Worm (Caenorhabditis elegans) whole organism, midembryonic: ENCODE measurements around the gene rog-1.

ENCODE experiments used
- T22C8.4 ChIP-seq: fragments of 200-800 bp; sonication (Bioruptor generic); IDR thresholded peaks from 2 replicates; pipeline ENCODE4 v1.3.6; 2022; ENCODE audit warnings: missing genetic modification characterization, missing compliant biosample characterization
- cog-1 ChIP-seq: sonication (generic microtip); optimal IDR thresholded peaks from 2 replicates; lab custom pipeline; 2016; ENCODE audit warnings: missing genetic modification characterization, missing compliant biosample characterization
- flt-1 ChIP-seq: fragments of 200-800 bp; sonication (Bioruptor generic); IDR thresholded peaks from 2 replicates; pipeline ENCODE4 v1.3.6; 2022; ENCODE audit warnings: missing genetic modification characterization, missing compliant biosample characterization
- klf-2 ChIP-seq: fragments of 200-800 bp; sonication (Bioruptor generic); conservative IDR thresholded peaks from 2 replicates; pipeline ENCODE4 v1.3.6; 2022; ENCODE audit warnings: missing genetic modification reagents, missing genetic modification characterization, missing compliant biosample characterization
- med-1 ChIP-seq: sonication (generic microtip); optimal IDR thresholded peaks from 2 replicates; lab custom pipeline; 2017; ENCODE audit warnings: missing genetic modification characterization, mild to moderate bottlenecking, missing compliant biosample characterization, antibody characterized with exemption, missing genetic modification reagents; ENCODE audit not compliant: insufficient read depth
- ref-1 ChIP-seq: fragments of 200-800 bp; sonication (Bioruptor generic); conservative IDR thresholded peaks from 2 replicates; pipeline ENCODE4 v1.3.6; 2022; ENCODE audit warnings: missing genetic modification reagents, missing genetic modification characterization, missing compliant biosample characterization
- tab-1 ChIP-seq: fragments of 200-800 bp; sonication (Bioruptor generic); IDR thresholded peaks from 2 replicates; pipeline ENCODE4 v1.3.6; 2022; ENCODE audit warnings: missing genetic modification characterization, missing compliant biosample characterization
- ztf-23 ChIP-seq: fragments of 200-800 bp; sonication (Bioruptor generic); IDR thresholded peaks from 2 replicates; pipeline ENCODE4 v1.3.6; 2022; ENCODE audit warnings: missing genetic modification reagents, missing genetic modification characterization, missing compliant biosample characterization
- ztf-29 ChIP-seq: fragments of 200-800 bp; sonication (Bioruptor generic); IDR thresholded peaks from 2 replicates; pipeline ENCODE4 v1.3.6; 2022; ENCODE audit warnings: missing genetic modification reagents, missing genetic modification characterization, missing compliant biosample characterization

Gene rog-1

ce11 chrII:1398396-1398795, 23.6 kb upstream of the rog-1 start, which contains the start of gene F54D12.2:
F54D12.2 (plus strand) TSS chrII:1398696.
- no peak for TF ChIP-seq tab-1 (GFP tag; lab: Robert Waterston, UW)
- no peak for TF ChIP-seq T22C8.4 (GFP tag; lab: Robert Waterston, UW)
- no peak for TF ChIP-seq ztf-23 (GFP tag; lab: Robert Waterston, UW)
- TF ChIP-seq med-1 (GFP tag; lab: Kevin White, UChicago), result no peak
- no peak for TF ChIP-seq flt-1 (GFP tag; lab: Robert Waterston, UW)
- TF ChIP-seq klf-2 (GFP tag; lab: Robert Waterston, UW), result no peak
- TF ChIP-seq cog-1, result no peak
- no peak for TF ChIP-seq ztf-29 (GFP tag; lab: Robert Waterston, UW)
- TF ChIP-seq ref-1 (GFP tag; lab: Robert Waterston, UW), result no peak

- no peak for TF ChIP-seq tab-1 (GFP tag; lab: Robert Waterston, UW)
- no peak for TF ChIP-seq ztf-29 (GFP tag; lab: Robert Waterston, UW)
- TF ChIP-seq T22C8.4 (GFP tag; lab: Robert Waterston, UW), result no peak
- no peak for TF ChIP-seq klf-2 (GFP tag; lab: Robert Waterston, UW)
- no peak for TF ChIP-seq cog-1
- TF ChIP-seq med-1 (GFP tag; lab: Kevin White, UChicago), result no peak
- no peak for TF ChIP-seq ztf-23 (GFP tag; lab: Robert Waterston, UW)
- no peak for TF ChIP-seq ref-1 (GFP tag; lab: Robert Waterston, UW)
- TF ChIP-seq flt-1 (GFP tag; lab: Robert Waterston, UW), result no peak
Observed at ce11 chrII:1397703-1398102, 22.9 kb upstream of the rog-1 start, which contains the start of gene F54D12.8. F54D12.8 (minus strand) TSS chrII:1398038.

- TF ChIP-seq tab-1 (GFP tag; lab: Robert Waterston, UW) (no peak), med-1 (GFP tag; lab: Kevin White, UChicago) (no peak), ref-1 (GFP tag; lab: Robert Waterston, UW) (no peak), klf-2 (GFP tag; lab: Robert Waterston, UW) (no peak), T22C8.4 (GFP tag; lab: Robert Waterston, UW) (no peak), ztf-23 (GFP tag; lab: Robert Waterston, UW) (no peak), flt-1 (GFP tag; lab: Robert Waterston, UW) (no peak), cog-1 (no peak), ztf-29 (GFP tag; lab: Robert Waterston, UW) (no peak)
Observed at ce11 chrII:1386478-1386877, 11.7 kb upstream of the rog-1 start, which contains the start of gene aat-7. aat-7 (plus strand) TSS chrII:1386870.

- TF ChIP-seq T22C8.4 (GFP tag; lab: Robert Waterston, UW), result no peak
- TF ChIP-seq med-1 (GFP tag; lab: Kevin White, UChicago), result no peak
- TF ChIP-seq ztf-29 (GFP tag; lab: Robert Waterston, UW), result no peak
- no peak for TF ChIP-seq cog-1
- TF ChIP-seq klf-2 (GFP tag; lab: Robert Waterston, UW), result no peak
- no peak for TF ChIP-seq flt-1 (GFP tag; lab: Robert Waterston, UW)
Observed at ce11 chrII:1385280-1385679, 10.5 kb upstream of the rog-1 start, which contains the start of gene F54D12.7. F54D12.7 (minus strand) TSS chrII:1385380.

- TF ChIP-seq ztf-29 (GFP tag; lab: Robert Waterston, UW) (no peak), cog-1 (no peak), T22C8.4 (GFP tag; lab: Robert Waterston, UW) (no peak), flt-1 (GFP tag; lab: Robert Waterston, UW) (no peak), klf-2 (GFP tag; lab: Robert Waterston, UW) (no peak), med-1 (GFP tag; lab: Kevin White, UChicago) (no peak), tab-1 (GFP tag; lab: Robert Waterston, UW) (no peak), ztf-23 (GFP tag; lab: Robert Waterston, UW) (no peak), ref-1 (GFP tag; lab: Robert Waterston, UW) (no peak)
Observed at ce11 chrII:1381618-1382017, 6.8 kb upstream of the rog-1 start, which contains the start of gene F54D12.9. F54D12.9 (minus strand) TSS chrII:1381718.

- TF ChIP-seq T22C8.4 (GFP tag; lab: Robert Waterston, UW), result no peak
- no peak for TF ChIP-seq flt-1 (GFP tag; lab: Robert Waterston, UW)
- no peak for TF ChIP-seq cog-1
- no peak for TF ChIP-seq med-1 (GFP tag; lab: Kevin White, UChicago)
- no peak for TF ChIP-seq ztf-29 (GFP tag; lab: Robert Waterston, UW)
- TF ChIP-seq ztf-23 (GFP tag; lab: Robert Waterston, UW), result no peak
- no peak for TF ChIP-seq ref-1 (GFP tag; lab: Robert Waterston, UW)
- no peak for TF ChIP-seq klf-2 (GFP tag; lab: Robert Waterston, UW)
- TF ChIP-seq tab-1 (GFP tag; lab: Robert Waterston, UW), result no peak
Observed at ce11 chrII:1378259-1378658, 3.5 kb upstream of the rog-1 start, which contains the start of gene F54D12.10. F54D12.10 (minus strand) TSS chrII:1378359.

- TF ChIP-seq klf-2 (GFP tag; lab: Robert Waterston, UW) (no peak), cog-1 (no peak), tab-1 (GFP tag; lab: Robert Waterston, UW) (no peak), flt-1 (GFP tag; lab: Robert Waterston, UW) (no peak), ref-1 (GFP tag; lab: Robert Waterston, UW) (no peak), ztf-29 (GFP tag; lab: Robert Waterston, UW) (no peak), med-1 (GFP tag; lab: Kevin White, UChicago) (no peak), ztf-23 (GFP tag; lab: Robert Waterston, UW) (no peak), T22C8.4 (GFP tag; lab: Robert Waterston, UW) (no peak)
Observed at ce11 chrII:1376795-1377194, 2.0 kb upstream of the rog-1 start.

ce11 chrII:1375627-1376026, 838 bp upstream of the rog-1 start:
- TF ChIP-seq ref-1 (GFP tag; lab: Robert Waterston, UW), result no peak
- TF ChIP-seq ztf-23 (GFP tag; lab: Robert Waterston, UW), result no peak
- no peak for TF ChIP-seq T22C8.4 (GFP tag; lab: Robert Waterston, UW)
- TF ChIP-seq med-1 (GFP tag; lab: Kevin White, UChicago), result no peak
- TF ChIP-seq cog-1, result no peak
- TF ChIP-seq flt-1 (GFP tag; lab: Robert Waterston, UW), result no peak
- no peak for TF ChIP-seq klf-2 (GFP tag; lab: Robert Waterston, UW)
- no peak for TF ChIP-seq ztf-29 (GFP tag; lab: Robert Waterston, UW)
- TF ChIP-seq tab-1 (GFP tag; lab: Robert Waterston, UW), result no peak

- TF ChIP-seq cog-1 (no peak), T22C8.4 (GFP tag; lab: Robert Waterston, UW) (no peak), flt-1 (GFP tag; lab: Robert Waterston, UW) (no peak), med-1 (GFP tag; lab: Kevin White, UChicago) (no peak), tab-1 (GFP tag; lab: Robert Waterston, UW) (no peak)
Observed at ce11 chrII:1374486-1374885, 303 bp downstream of the rog-1 start.
